Fruit fly (Drosophila melanogaster) whole organism: ENCODE measurements around the gene CG34134.

Experiments used
- CG8478 ChIP-seq: fragments of >200 bp; optimal IDR thresholded peaks from 2 replicates; lab custom pipeline; 2018; ENCODE audit warnings: inconsistent platforms
- Dll ChIP-seq: fragments of >200 bp; optimal IDR thresholded peaks from 2 replicates; lab custom pipeline; 2017
- EcR ChIP-seq, 2 experiments: fragments of >200 bp; optimal IDR thresholded peaks; 2 replicates each; lab custom pipeline; 2017; ENCODE audit warnings: missing biosample characterization in 2 of 2, missing genetic modification characterization in 2 of 2, missing genetic modification reagents in 2 of 2
- pan ChIP-seq: fragments of >200 bp; optimal IDR thresholded peaks from 2 replicates; lab custom pipeline; 2017
- psq ChIP-seq: fragments of >200 bp; optimal IDR thresholded peaks from 2 replicates; lab custom pipeline; 2017
- usp ChIP-seq: fragments of >200 bp; optimal IDR thresholded peaks from 2 replicates; lab custom pipeline; 2017; ENCODE audit warnings: missing biosample characterization, missing genetic modification characterization, mixed read lengths

DNA sequence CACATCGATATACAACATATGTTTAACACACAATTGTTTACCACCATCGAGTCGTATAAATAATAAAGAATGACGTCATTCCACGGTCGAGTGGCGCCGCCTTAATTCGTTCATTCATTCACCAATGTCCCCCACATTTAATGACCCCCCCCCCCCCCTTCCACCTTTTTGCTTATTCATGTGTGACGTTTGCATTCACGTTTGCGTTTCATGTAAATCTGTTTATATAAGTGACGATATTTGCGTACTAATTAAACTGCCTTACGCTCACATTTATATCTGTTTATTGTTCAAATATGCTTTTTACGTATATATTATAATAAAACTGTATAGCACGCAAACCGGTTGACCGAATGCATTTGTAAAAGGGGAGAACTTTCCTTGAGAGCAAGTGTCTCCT is 43.0 kb upstream of the CG34134 start:
- TF ChIP-seq pan = no peak
- TF ChIP-seq psq (lab: Kevin White, UChicago) = no peak
- no peak for TF ChIP-seq CG8478 (lab: Kevin White, UChicago)
- TF ChIP-seq usp (GFP tag; lab: Kevin White, UChicago) = no peak
- TF ChIP-seq Dll (lab: Kevin White, UChicago) = no peak
- no peak for TF ChIP-seq EcR (GFP tag; optimal IDR thresholded peaks at IDR 0.05; lab: Kevin White, UChicago)
